Worm (Caenorhabditis elegans) whole organism, mixed stage, embryonic: Measurements from ENCODE around the gene B0294.1.
A peak's percentile ranks its signal among the peaks of the same experiment; 100 is the strongest.

Source experiments
- M03D4.4 ChIP-seq: sonication (generic microtip); optimal IDR thresholded peaks from 2 replicates; lab custom pipeline; 2017; ENCODE audit warnings: mild to moderate bottlenecking, missing genetic modification characterization, missing compliant biosample characterization
- bed-3 ChIP-seq: fragments of 200-800 bp; sonication (Bioruptor generic); optimal IDR thresholded peaks from 3 replicates; lab custom pipeline; 2018; ENCODE audit warnings: mild to moderate bottlenecking, missing genetic modification characterization, moderate library complexity, missing compliant biosample characterization
- blmp-1 ChIP-seq: fragments of 150-350 bp; optimal IDR thresholded peaks from 2 replicates; lab custom pipeline; 2014; ENCODE audit warnings: missing biosample characterization, missing genetic modification characterization
- ceh-39 ChIP-seq: fragments of 150-350 bp; optimal IDR thresholded peaks from 2 replicates; lab custom pipeline; 2014; ENCODE audit warnings: missing biosample characterization, missing genetic modification characterization
- ceh-43 ChIP-seq: fragments of 200-800 bp; sonication (Bioruptor generic); optimal IDR thresholded peaks from 2 replicates; lab custom pipeline; 2018; ENCODE audit warnings: mild to moderate bottlenecking, missing genetic modification characterization, moderate library complexity, missing compliant biosample characterization
- ceh-83 ChIP-seq: fragments of 200-800 bp; sonication (Bioruptor generic); optimal IDR thresholded peaks from 2 replicates; lab custom pipeline; 2018; ENCODE audit warnings: mild to moderate bottlenecking, missing genetic modification characterization, missing compliant biosample characterization
- ces-1 ChIP-seq: fragments of 150-350 bp; optimal IDR thresholded peaks from 2 replicates; lab custom pipeline; 2014; ENCODE audit warnings: missing biosample characterization, missing genetic modification reagents, missing genetic modification characterization
- cnd-1 ChIP-seq: fragments of 200-800 bp; sonication (Bioruptor generic); optimal IDR thresholded peaks from 2 replicates; lab custom pipeline; 2018; ENCODE audit warnings: mild to moderate bottlenecking, missing genetic modification characterization, missing compliant biosample characterization
- drap-1 ChIP-seq: fragments of 200-800 bp; sonication (Bioruptor generic); optimal IDR thresholded peaks from 3 replicates; lab custom pipeline; 2018; ENCODE audit warnings: mild to moderate bottlenecking, missing genetic modification characterization, missing compliant biosample characterization
- elt-1 ChIP-seq: sonication (generic microtip); optimal IDR thresholded peaks from 2 replicates; lab custom pipeline; 2017; ENCODE audit warnings: missing genetic modification characterization, mild to moderate bottlenecking, missing compliant biosample characterization, antibody characterized with exemption, moderate library complexity, borderline replicate concordance; ENCODE audit not compliant: insufficient read depth
- elt-3 ChIP-seq: fragments of 150-350 bp; optimal IDR thresholded peaks from 2 replicates; lab custom pipeline; 2014; ENCODE audit warnings: missing biosample characterization, missing genetic modification characterization
- flh-1 ChIP-seq: fragments of 200-800 bp; sonication (Bioruptor generic); optimal IDR thresholded peaks from 2 replicates; lab custom pipeline; 2018; ENCODE audit warnings: mild to moderate bottlenecking, missing genetic modification characterization, moderate library complexity, missing compliant biosample characterization
- ham-2 ChIP-seq: fragments of 200-800 bp; sonication (Bioruptor generic); optimal IDR thresholded peaks from 2 replicates; lab custom pipeline; 2018; ENCODE audit warnings: mild to moderate bottlenecking, missing genetic modification characterization, missing compliant biosample characterization
- hlh-1 ChIP-seq: fragments of 150-350 bp; optimal IDR thresholded peaks from 2 replicates; lab custom pipeline; 2014; ENCODE audit warnings: missing biosample characterization, missing genetic modification reagents, missing genetic modification characterization
- lin-13 ChIP-seq: fragments of 150-350 bp; optimal IDR thresholded peaks from 2 replicates; lab custom pipeline; 2014; ENCODE audit warnings: missing biosample characterization, missing genetic modification characterization
- lin-32 ChIP-seq: fragments of 200-800 bp; sonication (Bioruptor generic); optimal IDR thresholded peaks from 2 replicates; lab custom pipeline; 2018; ENCODE audit warnings: mild to moderate bottlenecking, missing genetic modification characterization, missing compliant biosample characterization
- lsy-2 ChIP-seq: fragments of 150-350 bp; optimal IDR thresholded peaks from 2 replicates; lab custom pipeline; 2014; ENCODE audit warnings: missing biosample characterization, missing genetic modification characterization
- mep-1 ChIP-seq: fragments of 150-350 bp; optimal IDR thresholded peaks from 2 replicates; lab custom pipeline; 2017; ENCODE audit warnings: missing biosample characterization, missing genetic modification reagents, missing genetic modification characterization, inconsistent platforms
- mls-2 ChIP-seq: sonication (generic microtip); optimal IDR thresholded peaks from 2 replicates; lab custom pipeline; 2016; ENCODE audit warnings: mild to moderate bottlenecking, missing genetic modification characterization, moderate library complexity, missing compliant biosample characterization
- nhr-12 ChIP-seq: fragments of 150-350 bp; optimal IDR thresholded peaks from 2 replicates; lab custom pipeline; 2014; ENCODE audit warnings: missing biosample characterization, missing genetic modification characterization
- nhr-2 ChIP-seq: fragments of 150-350 bp; optimal IDR thresholded peaks from 2 replicates; lab custom pipeline; 2014; ENCODE audit warnings: missing biosample characterization, missing genetic modification characterization
- nhr-237 ChIP-seq: fragments of 150-350 bp; optimal IDR thresholded peaks from 2 replicates; lab custom pipeline; 2014; ENCODE audit warnings: missing biosample characterization, missing genetic modification characterization
- nhr-28 ChIP-seq: fragments of 150-350 bp; optimal IDR thresholded peaks from 2 replicates; lab custom pipeline; 2014; ENCODE audit warnings: missing biosample characterization, missing genetic modification characterization
- pha-4 ChIP-seq: fragments of 150-350 bp; optimal IDR thresholded peaks from 2 replicates; lab custom pipeline; 2018; ENCODE audit warnings: missing biosample characterization, missing genetic modification reagents, missing genetic modification characterization
- sem-2 ChIP-seq: fragments of 200-800 bp; sonication (Bioruptor generic); optimal IDR thresholded peaks from 2 replicates; lab custom pipeline; 2018; ENCODE audit warnings: mild to moderate bottlenecking, missing genetic modification characterization, missing compliant biosample characterization
- sptf-1 ChIP-seq: sonication (generic microtip); optimal IDR thresholded peaks from 2 replicates; lab custom pipeline; 2017; ENCODE audit warnings: mild to moderate bottlenecking, missing genetic modification characterization, moderate library complexity, missing compliant biosample characterization
- tbx-8 ChIP-seq: fragments of 200-800 bp; sonication (Bioruptor generic); optimal IDR thresholded peaks from 2 replicates; lab custom pipeline; 2018; ENCODE audit warnings: mild to moderate bottlenecking, missing genetic modification characterization, moderate library complexity, missing compliant biosample characterization
- unc-120 ChIP-seq: sonication (generic microtip); optimal IDR thresholded peaks from 2 replicates; lab custom pipeline; 2017; ENCODE audit warnings: missing genetic modification characterization, missing compliant biosample characterization; ENCODE audit not compliant: poor library complexity, severe bottlenecking
- unc-39 ChIP-seq: fragments of 150-350 bp; optimal IDR thresholded peaks from 2 replicates; lab custom pipeline; 2014; ENCODE audit warnings: missing biosample characterization, missing genetic modification characterization
- unc-62 ChIP-seq: fragments of 150-350 bp; optimal IDR thresholded peaks from 2 replicates; lab custom pipeline; 2014; ENCODE audit warnings: missing biosample characterization, missing genetic modification reagents, missing genetic modification characterization
- ztf-11 ChIP-seq: fragments of 150-350 bp; optimal IDR thresholded peaks from 2 replicates; lab custom pipeline; 2014; ENCODE audit warnings: missing biosample characterization, missing genetic modification characterization

Gene B0294.1

ce11 chrX:1857777-1858176 lies 39.4 kb downstream of the B0294.1 start:
- peak; percentile 96 for TF ChIP-seq ceh-39 (tag; lab: Kevin White, UChicago)
- peak; percentile 28 for TF ChIP-seq cnd-1
- TF ChIP-seq ceh-43 (GFP tag; lab: Kevin White, UChicago): no peak
- TF ChIP-seq nhr-2 (tag; lab: Kevin White, UChicago): peak; percentile 4
- TF ChIP-seq lin-32 (GFP tag; lab: Kevin White, UChicago): peak; percentile 26

DNA sequence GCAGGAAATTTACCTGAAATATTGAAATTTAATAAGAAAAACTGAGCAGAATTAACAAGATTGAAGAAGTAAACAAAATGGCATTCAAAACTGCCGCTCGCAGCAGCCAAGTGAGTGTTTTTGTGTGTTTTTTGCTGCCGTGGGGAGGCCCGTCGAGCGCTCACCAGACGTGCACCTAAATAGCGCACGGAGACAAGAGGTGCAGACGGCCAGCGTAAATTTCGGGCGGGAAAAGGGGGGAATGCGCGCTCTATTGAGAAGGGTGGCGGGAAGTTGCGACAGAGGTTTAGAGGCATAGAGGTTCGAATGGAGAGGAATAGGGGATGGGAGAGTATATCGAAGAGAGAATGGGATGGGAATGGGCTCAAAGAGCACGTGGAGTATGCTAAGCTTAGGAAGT lies 41.0 kb downstream of the B0294.1 start, which contains the start of gene ceh-39:
ceh-39 (minus strand) TSS at position 13 of the 400 bp plus-strand sequence.
- TF ChIP-seq lin-32 (GFP tag; lab: Kevin White, UChicago) (no peak), flh-1 (GFP tag; lab: Kevin White, UChicago) (no peak), ceh-83 (GFP tag; lab: Kevin White, UChicago) (no peak), pha-4 (peak; percentile 64), lsy-2 (peak; percentile 18), M03D4.4 (tag; lab: Kevin White, UChicago) (peak; percentile 40), bed-3 (GFP tag; lab: Kevin White, UChicago) (no peak), elt-3 (tag; lab: Kevin White, UChicago) (no peak), drap-1 (GFP tag; lab: Kevin White, UChicago) (peak; percentile 53), ham-2 (no peak), mep-1 (peak; percentile 64), tbx-8 (peak; percentile 11), ztf-11 (tag; lab: Kevin White, UChicago) (no peak), unc-120 (tag; lab: Kevin White, UChicago) (peak; percentile 44), sptf-1 (tag; lab: Kevin White, UChicago) (peak; percentile 67), nhr-2 (tag; lab: Kevin White, UChicago) (peak; percentile 34), mls-2 (tag; lab: Kevin White, UChicago) (peak; percentile 12), lin-13 (tag; lab: Kevin White, UChicago) (peak; percentile 52), elt-1 (no peak), nhr-237 (tag; lab: Kevin White, UChicago) (peak; percentile 27), unc-62 (GFP tag; lab: Kevin White, UChicago) (peak; percentile 27), unc-39 (tag; lab: Kevin White, UChicago) (no peak), ceh-43 (GFP tag; lab: Kevin White, UChicago) (no peak), sem-2 (GFP tag; lab: Kevin White, UChicago) (no peak), hlh-1 (tag; lab: Kevin White, UChicago) (peak; percentile 42), blmp-1 (tag; lab: Kevin White, UChicago) (no peak), cnd-1 (peak; percentile 14), ces-1 (GFP tag; lab: Kevin White, UChicago) (peak; percentile 49), nhr-12 (tag; lab: Kevin White, UChicago) (no peak)

- peak; percentile 4 for TF ChIP-seq unc-120 (tag; lab: Kevin White, UChicago)
- TF ChIP-seq elt-3 (tag; lab: Kevin White, UChicago): no peak
- peak; percentile 17 for TF ChIP-seq ces-1 (GFP tag; lab: Kevin White, UChicago)
Measured at ce11 chrX:1853596-1853995, 43.5 kb downstream of the B0294.1 start, which contains the start of gene T26C11.9. Gene T26C11.9 (minus strand): TSS chrX:1853849.

ce11 chrX:1852636-1853035 lies 44.5 kb downstream of the B0294.1 start, which contains the start of gene ceh-21:
Gene ceh-21 (minus strand): TSS chrX:1852736.
- TF ChIP-seq bed-3 (GFP tag; lab: Kevin White, UChicago) (no peak), ceh-83 (GFP tag; lab: Kevin White, UChicago) (no peak), pha-4 (no peak), ceh-39 (tag; lab: Kevin White, UChicago) (no peak), drap-1 (GFP tag; lab: Kevin White, UChicago) (no peak), lsy-2 (no peak), flh-1 (GFP tag; lab: Kevin White, UChicago) (no peak), nhr-2 (tag; lab: Kevin White, UChicago) (no peak), lin-13 (tag; lab: Kevin White, UChicago) (no peak), tbx-8 (no peak), mep-1 (no peak), nhr-237 (tag; lab: Kevin White, UChicago) (no peak), elt-3 (tag; lab: Kevin White, UChicago) (no peak)

- no peak for TF ChIP-seq unc-62 (GFP tag; lab: Kevin White, UChicago)
- peak; percentile 46 for TF ChIP-seq sptf-1 (tag; lab: Kevin White, UChicago)
- no peak for TF ChIP-seq nhr-28 (tag; lab: Kevin White, UChicago)
- TF ChIP-seq M03D4.4 (tag; lab: Kevin White, UChicago): no peak
Measured at ce11 chrX:1850525-1850924, 46.6 kb downstream of the B0294.1 start.
